Fruit fly (Drosophila melanogaster): ENCODE measurements around the gene MstProx.

Gene MstProx

DNA sequence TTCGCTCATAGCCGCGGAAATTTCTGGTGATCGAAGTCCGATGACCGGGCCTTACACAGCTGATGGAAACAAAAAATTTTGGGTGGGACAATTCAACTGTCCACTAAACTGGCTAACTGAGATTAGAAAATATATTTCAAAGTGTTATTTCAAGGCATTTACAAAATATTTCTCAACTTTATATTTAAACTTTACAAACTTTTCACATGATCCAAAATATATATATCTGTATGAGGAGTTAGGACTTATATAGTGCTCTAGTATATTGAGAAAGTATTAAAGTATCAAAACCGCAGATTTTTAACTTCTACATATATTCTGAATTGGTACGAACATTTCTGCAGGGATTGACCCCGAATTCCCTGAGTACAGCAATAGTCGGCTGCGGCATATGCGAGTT is 7.1 kb downstream of the MstProx start, which contains the start of gene CG17944:
CG17944 (minus strand) TSS at position 101 of the 400 bp plus-strand sequence.
- TF ChIP-seq Pif1B (GFP tag; optimal IDR thresholded peaks at IDR 0.05) (no peak), fd96Ca (GFP tag; IDR thresholded peaks at IDR 0.05) (no peak), gl (tag; optimal IDR thresholded peaks at IDR 0.05) (no peak), Ets98B (GFP tag; IDR thresholded peaks at IDR 0.05) (no peak), Pif1A (GFP tag; optimal IDR thresholded peaks at IDR 0.05) (no peak), CG10348 (GFP tag; IDR thresholded peaks at IDR 0.05) (no peak)

- no peak for TF ChIP-seq CG13204 (GFP tag; optimal IDR thresholded peaks at IDR 0.05)
- no peak for TF ChIP-seq EcR (GFP tag; optimal IDR thresholded peaks at IDR 0.05)
- no peak for TF ChIP-seq Pif1A (GFP tag; optimal IDR thresholded peaks at IDR 0.05)
- no peak for TF ChIP-seq Pif1B (GFP tag; optimal IDR thresholded peaks at IDR 0.05)
- TF ChIP-seq rn (GFP tag; IDR thresholded peaks at IDR 0.05) = no peak
- TF ChIP-seq CG12605 (GFP tag; IDR thresholded peaks at IDR 0.05) = no peak
These were observed 19.7 kb downstream of the MstProx start, which contains the start of gene CG43290 for dm6 chr3R:7349452-7349851. CG43290 (minus strand) TSS chr3R:7349552.

DNA sequence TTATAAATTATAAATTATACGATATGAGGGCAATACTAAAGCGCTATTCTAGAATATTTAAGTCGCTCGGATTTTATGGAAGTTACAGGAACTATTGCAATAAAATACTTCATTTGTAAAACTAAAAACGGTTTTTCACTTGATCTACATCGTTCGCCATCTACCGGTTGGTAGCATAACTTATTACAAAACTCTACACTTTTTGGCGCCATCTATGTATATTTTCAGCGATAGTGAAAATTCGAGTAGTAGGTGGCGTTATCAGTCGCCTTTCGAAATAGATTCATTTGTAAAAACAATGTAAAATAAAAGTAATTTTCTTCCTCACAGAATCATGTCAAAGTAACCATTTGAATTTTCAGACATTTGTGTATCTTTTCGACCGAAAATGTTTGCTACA is 22.7 kb downstream of the MstProx start, which contains the start of gene nxf4:
nxf4 (plus strand) TSS at position 286 of the 400 bp plus-strand sequence.
- no peak for TF ChIP-seq CG8159 (tag; optimal IDR thresholded peaks at IDR 0.05)
- no peak for TF ChIP-seq CG9948 (tag; optimal IDR thresholded peaks at IDR 0.05)
- TF ChIP-seq Snoo (tag; optimal IDR thresholded peaks at IDR 0.05) = no peak
- no peak for TF ChIP-seq CG13204 (GFP tag; optimal IDR thresholded peaks at IDR 0.05)
- no peak for TF ChIP-seq CG15710 (tag; optimal IDR thresholded peaks at IDR 0.05)
- no peak for TF ChIP-seq EcR (GFP tag; optimal IDR thresholded peaks at IDR 0.05)
- no peak for TF ChIP-seq CG32121 (GFP tag; IDR thresholded peaks at IDR 0.05)
- no peak for TF ChIP-seq CG14655 (GFP tag; optimal IDR thresholded peaks at IDR 0.05)
- no peak for TF ChIP-seq gl (tag; optimal IDR thresholded peaks at IDR 0.05)
- TF ChIP-seq fd96Ca (GFP tag; IDR thresholded peaks at IDR 0.05) = no peak
- no peak for TF ChIP-seq Pif1B (GFP tag; optimal IDR thresholded peaks at IDR 0.05)
- TF ChIP-seq Ets98B (GFP tag; IDR thresholded peaks at IDR 0.05) = no peak
- TF ChIP-seq CG4496 (GFP tag; IDR thresholded peaks at IDR 0.05) = no peak

dm6 chr3R:7344769-7345168 is 24.3 kb downstream of the MstProx start, which contains the start of gene CG31496:
CG31496 (plus strand) TSS chr3R:7345069.
- no peak for TF ChIP-seq CG9948 (tag; optimal IDR thresholded peaks at IDR 0.05)

- TF ChIP-seq CG10348 (GFP tag; IDR thresholded peaks at IDR 0.05) = no peak
- peak; percentile 54 for TF ChIP-seq CG9948 (tag; optimal IDR thresholded peaks at IDR 0.05)
- no peak for TF ChIP-seq gl (tag; optimal IDR thresholded peaks at IDR 0.05)
- peak; percentile 16 for TF ChIP-seq Pif1A (GFP tag; optimal IDR thresholded peaks at IDR 0.05)
- TF ChIP-seq D1 (tag; optimal IDR thresholded peaks at IDR 0.05) = no peak
- no peak for TF ChIP-seq CG12605 (GFP tag; IDR thresholded peaks at IDR 0.05)
- no peak for TF ChIP-seq CG13204 (GFP tag; optimal IDR thresholded peaks at IDR 0.05)
- TF ChIP-seq Pif1B (GFP tag; optimal IDR thresholded peaks at IDR 0.05) = peak; percentile 40
- TF ChIP-seq Snoo (tag; optimal IDR thresholded peaks at IDR 0.05) = peak; percentile 4
- peak; percentile 58 for TF ChIP-seq CG15710 (tag; optimal IDR thresholded peaks at IDR 0.05)
- no peak for TF ChIP-seq EcR (GFP tag; optimal IDR thresholded peaks at IDR 0.05)
- no peak for TF ChIP-seq CG32121 (GFP tag; IDR thresholded peaks at IDR 0.05)
- TF ChIP-seq Ets98B (GFP tag; IDR thresholded peaks at IDR 0.05) = no peak
- peak; percentile 3 for TF ChIP-seq CG8301 (tag; optimal IDR thresholded peaks at IDR 0.05)
- TF ChIP-seq CG17806 (tag; optimal IDR thresholded peaks at IDR 0.05) = peak; percentile 54
- TF ChIP-seq CG34367 (tag; optimal IDR thresholded peaks at IDR 0.05) = peak; percentile 17
- no peak for TF ChIP-seq CG4496 (GFP tag; IDR thresholded peaks at IDR 0.05)
- no peak for TF ChIP-seq fd96Ca (GFP tag; IDR thresholded peaks at IDR 0.05)
- no peak for TF ChIP-seq rn (GFP tag; IDR thresholded peaks at IDR 0.05)
- TF ChIP-seq CG8159 (tag; optimal IDR thresholded peaks at IDR 0.05) = peak; percentile 68
- TF ChIP-seq CG14655 (GFP tag; optimal IDR thresholded peaks at IDR 0.05) = peak; percentile 43
These were observed 32.7 kb downstream of the MstProx start for dm6 chr3R:7336454-7336853.

DNA sequence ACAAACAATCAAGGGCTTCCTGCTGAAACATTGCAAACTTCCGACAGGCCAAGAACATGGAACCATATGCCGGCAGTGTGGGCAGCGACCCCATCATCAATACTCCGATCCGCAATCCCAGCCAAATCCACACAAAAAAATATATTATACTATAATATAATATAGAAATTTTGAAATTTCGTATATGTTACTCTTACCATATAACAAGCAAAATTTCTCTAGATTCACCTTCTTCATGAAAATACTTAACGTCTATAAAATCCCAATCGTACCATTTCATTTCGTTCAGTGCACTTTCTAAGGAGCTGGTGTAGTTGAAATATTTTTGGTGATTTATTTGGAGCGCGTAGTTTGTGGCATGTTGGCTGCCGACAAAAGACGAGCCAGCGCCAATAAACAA is 34.5 kb downstream of the MstProx start:
- TF ChIP-seq CG10348 (GFP tag; IDR thresholded peaks at IDR 0.05) = no peak

- TF ChIP-seq EcR (GFP tag; optimal IDR thresholded peaks at IDR 0.05) = no peak
- TF ChIP-seq CG4496 (GFP tag; IDR thresholded peaks at IDR 0.05) = peak; percentile 44; the same call in 1 of the 3 replicates
- TF ChIP-seq gl (tag; optimal IDR thresholded peaks at IDR 0.05) = no peak
- no peak for TF ChIP-seq CG10348 (GFP tag; IDR thresholded peaks at IDR 0.05)
- TF ChIP-seq Pif1B (GFP tag; optimal IDR thresholded peaks at IDR 0.05) = no peak
- no peak for TF ChIP-seq D1 (tag; optimal IDR thresholded peaks at IDR 0.05)
- TF ChIP-seq Ets98B (GFP tag; IDR thresholded peaks at IDR 0.05) = peak; percentile 68
- no peak for TF ChIP-seq Snoo (tag; optimal IDR thresholded peaks at IDR 0.05)
- peak; percentile 61 for TF ChIP-seq CG14655 (GFP tag; optimal IDR thresholded peaks at IDR 0.05)
- TF ChIP-seq CG13204 (GFP tag; optimal IDR thresholded peaks at IDR 0.05) = no peak
- TF ChIP-seq Pif1A (GFP tag; optimal IDR thresholded peaks at IDR 0.05) = peak; percentile 10
- TF ChIP-seq CG32121 (GFP tag; IDR thresholded peaks at IDR 0.05) = peak; percentile 72
- no peak for TF ChIP-seq CG9948 (tag; optimal IDR thresholded peaks at IDR 0.05)
- TF ChIP-seq rn (GFP tag; IDR thresholded peaks at IDR 0.05) = no peak
- TF ChIP-seq CG8301 (tag; optimal IDR thresholded peaks at IDR 0.05) = peak; percentile 63
- TF ChIP-seq fd96Ca (GFP tag; IDR thresholded peaks at IDR 0.05) = peak; percentile 58; the same call in 2 of the 3 replicates
- no peak for TF ChIP-seq CG12605 (GFP tag; IDR thresholded peaks at IDR 0.05)
- no peak for TF ChIP-seq CG34367 (tag; optimal IDR thresholded peaks at IDR 0.05)
- TF ChIP-seq CG8159 (tag; optimal IDR thresholded peaks at IDR 0.05) = no peak
- no peak for TF ChIP-seq CG15710 (tag; optimal IDR thresholded peaks at IDR 0.05)
- TF ChIP-seq CG17806 (tag; optimal IDR thresholded peaks at IDR 0.05) = no peak
These were observed 38.4 kb downstream of the MstProx start for dm6 chr3R:7330695-7331094.
